Fruit fly (Drosophila melanogaster) whole organism, prepupa: ENCODE results near the gene alpha-Est10.

Source experiments
- Blimp-1 ChIP-seq: fragments of 200-800 bp; sonication (Bioruptor generic); optimal IDR thresholded peaks from 3 replicates; lab custom pipeline; 2017; ENCODE audit warnings: missing biosample characterization, missing genetic modification characterization, mild to moderate bottlenecking, moderate library complexity, missing genetic modification reagents
- CG15336 ChIP-seq: fragments of 200-800 bp; sonication (Bioruptor generic); IDR thresholded peaks from 2 replicates; pipeline ENCODE4 v1.3.6; 2022; ENCODE audit warnings: missing biosample characterization, missing genetic modification characterization
- CG1621 ChIP-seq: fragments of 200-800 bp; sonication (Bioruptor generic); optimal IDR thresholded peaks from 3 replicates; lab custom pipeline; 2018; ENCODE audit warnings: missing biosample characterization, mild to moderate bottlenecking, missing genetic modification characterization
- CG32006 ChIP-seq: fragments of 200-800 bp; sonication (Bioruptor generic); optimal IDR thresholded peaks from 3 replicates; lab custom pipeline; 2017; ENCODE audit warnings: missing biosample characterization, mild to moderate bottlenecking, missing genetic modification characterization
- CG3919 ChIP-seq: fragments of 200-800 bp; sonication (Bioruptor generic); optimal IDR thresholded peaks from 3 replicates; lab custom pipeline; 2016; ENCODE audit warnings: missing biosample characterization, missing genetic modification characterization
- CG7368 ChIP-seq: fragments of 200-800 bp; sonication (Bioruptor generic); optimal IDR thresholded peaks from 3 replicates; lab custom pipeline; 2016; ENCODE audit warnings: missing biosample characterization, missing genetic modification characterization
- Ets21C ChIP-seq: fragments of 200-800 bp; sonication (Bioruptor generic); optimal IDR thresholded peaks from 3 replicates; lab custom pipeline; 2016; ENCODE audit warnings: missing biosample characterization, missing genetic modification characterization
- Gug ChIP-seq: fragments of 200-800 bp; sonication (Bioruptor generic); IDR thresholded peaks from 2 replicates; pipeline ENCODE4 v1.3.6; 2022; ENCODE audit warnings: missing biosample characterization, missing genetic modification characterization
- Hr4 ChIP-seq: fragments of 200-800 bp; sonication (Bioruptor generic); optimal IDR thresholded peaks from 3 replicates; lab custom pipeline; 2016; ENCODE audit warnings: missing biosample characterization, missing genetic modification characterization
- Lpt ChIP-seq: fragments of 200-800 bp; sonication (Bioruptor generic); optimal IDR thresholded peaks from 3 replicates; lab custom pipeline; 2016; ENCODE audit warnings: missing biosample characterization, missing genetic modification characterization
- Sox15 ChIP-seq: fragments of 200-800 bp; sonication (Bioruptor generic); optimal IDR thresholded peaks from 3 replicates; lab custom pipeline; 2016; ENCODE audit warnings: missing biosample characterization, missing genetic modification characterization
- acj6 ChIP-seq: fragments of 200-800 bp; sonication (Bioruptor generic); optimal IDR thresholded peaks from 3 replicates; lab custom pipeline; 2016; ENCODE audit warnings: missing biosample characterization, missing genetic modification characterization
- esn ChIP-seq: fragments of 200-800 bp; sonication (Bioruptor generic); optimal IDR thresholded peaks from 2 replicates; lab custom pipeline; 2016; ENCODE audit warnings: missing biosample characterization, mild to moderate bottlenecking, missing genetic modification characterization, moderate library complexity
- fd85E ChIP-seq: fragments of 200-800 bp; sonication (Bioruptor generic); optimal IDR thresholded peaks from 3 replicates; lab custom pipeline; 2016; ENCODE audit warnings: missing biosample characterization, missing genetic modification characterization
- lz ChIP-seq: fragments of 200-800 bp; sonication (Bioruptor generic); optimal IDR thresholded peaks from 3 replicates; lab custom pipeline; 2016; ENCODE audit warnings: missing biosample characterization, missing genetic modification characterization
- svp ChIP-seq: fragments of 200-800 bp; sonication (Bioruptor generic); peaks from one replicate; lab custom pipeline; 2016; ENCODE audit warnings: missing biosample characterization, missing genetic modification characterization
- topi ChIP-seq: fragments of 200-800 bp; sonication (Bioruptor generic); optimal IDR thresholded peaks from 3 replicates; lab custom pipeline; 2016; ENCODE audit warnings: missing biosample characterization, missing genetic modification characterization
- vri ChIP-seq: fragments of 200-800 bp; sonication (Bioruptor generic); optimal IDR thresholded peaks from 3 replicates; lab custom pipeline; 2016; ENCODE audit warnings: missing biosample characterization, mild to moderate bottlenecking, missing genetic modification characterization

The alpha-Est10 gene

DNA sequence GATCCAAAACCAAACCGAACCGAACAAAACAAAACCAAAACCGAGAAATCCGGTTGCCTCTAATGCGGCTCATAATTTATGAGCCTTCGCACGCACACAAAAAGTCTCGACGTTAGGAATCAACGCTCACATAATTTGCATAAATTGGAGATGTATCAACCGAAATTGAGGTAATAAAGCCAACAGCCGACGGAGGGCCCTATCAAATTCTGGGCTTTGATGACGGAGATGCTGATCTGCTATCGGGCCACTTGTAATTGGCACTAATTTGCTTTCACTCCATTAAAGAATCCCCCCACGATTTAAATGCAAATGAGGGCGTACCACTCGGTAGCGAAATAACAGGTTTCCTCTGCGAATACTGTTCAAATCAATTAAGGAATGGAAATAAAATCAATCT lies 54.8 kb downstream of the alpha-Est10 start:
- TF ChIP-seq Sox15: no peak
- no peak for TF ChIP-seq esn (GFP tag; lab: Kevin White, UChicago)
- no peak for TF ChIP-seq topi
- no peak for TF ChIP-seq CG32006 (GFP tag; lab: Kevin White, UChicago)
- no peak for TF ChIP-seq Gug (GFP tag; lab: Robert Waterston, UW)
- no peak for TF ChIP-seq fd85E (GFP tag; lab: Kevin White, UChicago)
- TF ChIP-seq CG7368 (GFP tag; lab: Kevin White, UChicago): no peak
- TF ChIP-seq acj6: no peak
- TF ChIP-seq lz (GFP tag; lab: Kevin White, UChicago): no peak
- TF ChIP-seq Lpt (GFP tag; lab: Kevin White, UChicago): no peak
- no peak for TF ChIP-seq Blimp-1 (GFP tag; lab: Kevin White, UChicago)
- TF ChIP-seq Hr4 (GFP tag; lab: Kevin White, UChicago): no peak
- no peak for TF ChIP-seq Ets21C
- no peak for TF ChIP-seq CG15336
- no peak for TF ChIP-seq CG3919 (GFP tag; lab: Kevin White, UChicago)
- no peak for TF ChIP-seq vri (GFP tag; lab: Kevin White, UChicago)
- no peak for TF ChIP-seq CG1621 (tag; lab: Kevin White, UChicago)
- no peak for TF ChIP-seq svp (GFP tag; lab: Kevin White, UChicago)
